Fruit fly (Drosophila melanogaster): ENCODE measurements around the gene zetaCOP.

zetaCOP gene

DNA sequence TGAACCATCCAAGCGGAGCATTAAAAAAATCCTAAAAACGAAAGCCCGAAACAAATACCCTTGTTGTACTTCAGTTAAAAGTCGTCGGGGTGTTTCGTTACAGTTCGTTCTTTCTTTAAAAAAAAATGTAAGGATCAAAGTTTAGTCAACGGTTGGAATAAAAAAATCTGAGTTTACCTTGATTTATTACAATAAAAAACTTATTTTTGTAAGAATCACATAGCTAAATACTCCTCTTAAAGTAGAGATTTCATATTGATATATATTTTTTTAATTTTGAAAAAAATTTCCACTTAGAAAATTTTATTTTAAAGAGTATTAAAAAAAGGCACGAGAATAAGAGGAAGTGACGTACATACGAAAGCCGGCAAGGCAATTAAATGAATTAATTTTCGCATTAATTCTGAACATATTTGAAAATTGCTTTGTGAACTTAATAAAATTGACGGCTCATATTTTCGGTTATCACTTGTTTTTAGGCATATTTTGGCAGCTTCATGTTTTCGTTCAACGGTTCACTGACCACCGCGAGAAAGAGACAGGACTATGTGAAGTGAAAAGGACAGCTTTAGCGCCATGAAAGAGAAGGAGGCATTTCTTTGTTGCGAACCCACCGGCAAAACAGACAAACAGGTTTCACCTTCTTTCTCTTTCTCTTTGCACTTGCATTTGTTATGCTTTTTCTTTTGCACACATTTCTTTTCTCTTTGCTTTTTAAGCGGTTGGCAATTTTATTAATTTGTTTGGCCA, 34.5 kb downstream of the zetaCOP start:
- TF ChIP-seq insv (optimal IDR thresholded peaks at IDR 0.05) = no peak
- no peak for TF ChIP-seq psq (optimal IDR thresholded peaks at IDR 0.05)
- TF ChIP-seq Sin3A (optimal IDR thresholded peaks at IDR 0.05) = no peak
- TF ChIP-seq ttk (optimal IDR thresholded peaks at IDR 0.05) = no peak
- no peak for TF ChIP-seq Myc (optimal IDR thresholded peaks at IDR 0.05)

DNA sequence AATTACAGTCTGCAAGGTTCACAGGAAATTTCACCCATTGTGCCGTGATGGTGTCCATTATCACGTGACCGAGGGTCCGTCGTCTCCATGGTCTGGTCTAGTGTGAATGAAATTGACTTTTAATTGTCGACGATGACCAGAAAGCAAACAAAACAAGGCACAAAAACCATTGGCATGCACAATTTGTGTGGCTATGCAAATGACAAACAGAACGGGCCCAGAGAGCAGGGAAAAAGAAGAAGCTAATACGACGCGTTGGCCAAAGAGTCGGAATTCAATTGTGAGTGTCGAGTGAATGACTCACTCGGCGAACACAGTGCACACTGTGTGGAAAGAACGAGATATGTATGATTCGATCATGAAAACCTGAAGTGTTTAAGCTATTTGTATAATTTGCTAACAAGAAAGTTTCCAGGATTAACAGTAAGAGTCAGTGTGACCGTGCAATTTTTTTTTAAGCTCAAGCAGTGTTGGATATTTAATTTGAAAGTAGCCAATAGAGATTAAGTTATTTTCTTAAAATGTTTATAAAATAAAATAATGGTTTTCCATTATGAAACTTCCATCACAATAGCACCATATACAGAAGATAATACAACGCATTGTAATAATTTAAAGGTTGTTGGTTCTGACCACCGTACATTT, 37.7 kb downstream of the zetaCOP start:
- TF ChIP-seq ttk (optimal IDR thresholded peaks at IDR 0.05) (no peak), psq (optimal IDR thresholded peaks at IDR 0.05) (no peak), h (optimal IDR thresholded peaks at IDR 0.05) (no peak), insv (optimal IDR thresholded peaks at IDR 0.05) (no peak), Myc (optimal IDR thresholded peaks at IDR 0.05) (no peak), Sin3A (optimal IDR thresholded peaks at IDR 0.05) (no peak)

dm6 chr3L:16634529-16634928, 38.8 kb downstream of the zetaCOP start:
- TF ChIP-seq h (optimal IDR thresholded peaks at IDR 0.05) = no peak
- TF ChIP-seq Sin3A (optimal IDR thresholded peaks at IDR 0.05) = no peak
- no peak for TF ChIP-seq psq (optimal IDR thresholded peaks at IDR 0.05)
- TF ChIP-seq ttk (optimal IDR thresholded peaks at IDR 0.05) = no peak
- no peak for TF ChIP-seq Myc (optimal IDR thresholded peaks at IDR 0.05)
- TF ChIP-seq insv (optimal IDR thresholded peaks at IDR 0.05) = no peak

DNA sequence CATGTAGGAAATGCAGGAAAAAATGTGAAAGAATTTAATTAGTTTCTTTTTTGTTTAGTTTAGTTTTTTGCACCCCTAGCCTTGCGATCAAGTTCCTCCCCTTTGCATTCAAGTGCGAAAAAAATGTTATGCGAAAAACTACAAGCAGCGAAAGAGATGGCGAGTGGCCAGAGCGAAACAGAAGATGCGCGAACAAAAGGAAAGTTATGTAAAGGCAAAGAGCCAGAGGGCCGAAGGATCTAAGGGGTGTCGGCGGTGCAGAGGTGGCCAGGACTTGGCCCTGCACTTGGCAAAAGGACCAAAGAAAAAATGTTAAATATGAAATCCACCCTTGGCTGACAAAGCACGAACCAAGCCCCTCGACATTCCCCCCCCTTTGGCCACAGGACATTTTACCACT, 39.3 kb downstream of the zetaCOP start:
- TF ChIP-seq insv (optimal IDR thresholded peaks at IDR 0.05) = no peak
- no peak for TF ChIP-seq Sin3A (optimal IDR thresholded peaks at IDR 0.05)
- TF ChIP-seq h (optimal IDR thresholded peaks at IDR 0.05) = no peak
- TF ChIP-seq Myc (optimal IDR thresholded peaks at IDR 0.05) = no peak
- TF ChIP-seq ttk (optimal IDR thresholded peaks at IDR 0.05) = no peak
- no peak for TF ChIP-seq psq (optimal IDR thresholded peaks at IDR 0.05)

dm6 chr3L:16631844-16632537, 41.4 kb downstream of the zetaCOP start:
- no peak for TF ChIP-seq h (optimal IDR thresholded peaks at IDR 0.05)
- TF ChIP-seq ttk (optimal IDR thresholded peaks at IDR 0.05) = no peak
- no peak for TF ChIP-seq insv (optimal IDR thresholded peaks at IDR 0.05)
- no peak for TF ChIP-seq Myc (optimal IDR thresholded peaks at IDR 0.05)

dm6 chr3L:16629793-16630192, 43.6 kb downstream of the zetaCOP start:
- no peak for TF ChIP-seq h (optimal IDR thresholded peaks at IDR 0.05)
- TF ChIP-seq ttk (optimal IDR thresholded peaks at IDR 0.05) = no peak
- TF ChIP-seq Sin3A (optimal IDR thresholded peaks at IDR 0.05) = no peak
- no peak for TF ChIP-seq insv (optimal IDR thresholded peaks at IDR 0.05)
- no peak for TF ChIP-seq psq (optimal IDR thresholded peaks at IDR 0.05)
- no peak for TF ChIP-seq Myc (optimal IDR thresholded peaks at IDR 0.05)

dm6 chr3L:16626199-16626598, 47.2 kb downstream of the zetaCOP start:
- TF ChIP-seq Sin3A (optimal IDR thresholded peaks at IDR 0.05) (no peak), ttk (optimal IDR thresholded peaks at IDR 0.05) (no peak), Myc (optimal IDR thresholded peaks at IDR 0.05) (no peak)

Measured in Kc167 (cell line).